Fruit fly (Drosophila melanogaster): Measurements from ENCODE around the gene GATAd.

The GATAd gene

DNA sequence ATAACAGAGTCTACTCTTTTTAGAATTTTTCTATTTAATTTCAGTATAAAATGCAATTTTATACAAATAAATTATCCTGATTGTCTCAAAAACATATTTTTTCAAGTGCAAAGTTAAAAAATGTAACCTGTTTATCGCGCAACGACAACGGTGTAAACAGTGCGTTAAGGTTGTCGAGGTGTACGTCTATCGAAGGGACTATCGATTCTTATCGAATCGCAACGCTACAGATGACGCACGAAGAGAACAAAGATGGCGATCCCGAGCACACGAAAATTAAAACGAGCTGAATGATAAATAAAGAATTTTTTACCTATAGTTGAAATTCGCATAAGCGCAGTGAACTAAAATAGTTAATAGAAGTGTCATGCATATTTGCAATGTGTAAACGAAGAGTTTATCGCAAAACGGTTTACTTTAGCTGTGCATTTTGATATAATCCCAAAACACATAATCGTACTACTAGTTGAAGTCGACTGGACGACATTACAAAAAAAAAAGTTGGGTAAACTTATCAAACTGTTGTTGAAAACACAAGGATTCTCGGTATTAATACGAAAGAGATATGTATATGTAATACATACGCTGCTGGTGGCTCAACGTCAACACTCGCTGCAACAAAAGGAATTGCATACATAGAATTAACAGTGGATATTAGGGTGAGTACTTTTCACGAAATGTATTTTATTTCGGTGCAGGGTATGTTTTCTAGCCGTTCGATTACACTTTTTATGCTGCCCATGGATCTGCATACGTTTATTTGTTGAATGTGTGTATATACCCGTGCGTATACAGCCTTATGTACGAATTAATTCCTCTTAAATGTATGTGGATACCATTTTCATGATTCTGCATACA, 54.6 kb downstream of the GATAd start, which contains the start of gene da (continued):
- TF ChIP-seq CG17328 (GFP tag; IDR thresholded peaks at IDR 0.05): peak; percentile 55
- TF ChIP-seq CG15514 (GFP tag; optimal IDR thresholded peaks at IDR 0.05): peak; percentile 81
- no peak for TF ChIP-seq en (GFP tag; optimal IDR thresholded peaks at IDR 0.05)
- peak; percentile 44 to 55 for TF ChIP-seq chif (GFP tag; optimal IDR thresholded peaks at IDR 0.05)
- peak; percentile 7 for TF ChIP-seq kah (GFP tag; optimal IDR thresholded peaks at IDR 0.05)
- TF ChIP-seq Doc2 (GFP tag; IDR thresholded peaks at IDR 0.05): no peak
- TF ChIP-seq CG11504 (tag; optimal IDR thresholded peaks at IDR 0.05): peak; percentile 72
- TF ChIP-seq Hr3 (GFP tag; optimal IDR thresholded peaks at IDR 0.05): peak; percentile 61
- TF ChIP-seq CG4617 (GFP tag; optimal IDR thresholded peaks at IDR 0.05; ENCODE audit: borderline replicate concordance): peak; percentile 49
- TF ChIP-seq NFAT (GFP tag; IDR thresholded peaks at IDR 0.05): peak; percentile 58; the same call in 1 of the 2 replicates
- TF ChIP-seq Awh (GFP tag; IDR thresholded peaks at IDR 0.05): peak; percentile 52; the same call in 1 of the 2 replicates
- TF ChIP-seq repo (GFP tag; optimal IDR thresholded peaks at IDR 0.05): no peak
- peak; percentile 69 for TF ChIP-seq caup (GFP tag; optimal IDR thresholded peaks at IDR 0.05; ENCODE audit: severe bottlenecking)
- TF ChIP-seq disco-r (GFP tag; optimal IDR thresholded peaks at IDR 0.05): no peak
- TF ChIP-seq CG18476 (GFP tag; optimal IDR thresholded peaks at IDR 0.05): peak; percentile 44
- TF ChIP-seq vvl (GFP tag; IDR thresholded peaks at IDR 0.05): peak; percentile 75
- TF ChIP-seq jigr1 (GFP tag; IDR thresholded peaks at IDR 0.05): no peak
- TF ChIP-seq mam (GFP tag; optimal IDR thresholded peaks at IDR 0.05): peak; percentile 70
- no peak for TF ChIP-seq CG12104 (GFP tag; optimal IDR thresholded peaks at IDR 0.05)
- TF ChIP-seq CG8388 (GFP tag; optimal IDR thresholded peaks at IDR 0.05): peak; percentile 21
- no peak for TF ChIP-seq NC2α (GFP tag; optimal IDR thresholded peaks at IDR 0.05)
- TF ChIP-seq CG8765 (GFP tag; IDR thresholded peaks at IDR 0.05): no peak
- peak; percentile 9 for TF ChIP-seq schlank (tag; optimal IDR thresholded peaks at IDR 0.05)
- no peak for TF ChIP-seq TFAM (GFP tag; optimal IDR thresholded peaks at IDR 0.05)
- TF ChIP-seq CG11695 (GFP tag; IDR thresholded peaks at IDR 0.05): 0 out of 3 replicates have a peak, but pooled peaks have one; percentile 38
- TF ChIP-seq CG6854 (GFP tag; optimal IDR thresholded peaks at IDR 0.05): peak; percentile 38
- TF ChIP-seq CG6654 (GFP tag; optimal IDR thresholded peaks at IDR 0.05): no peak
- no peak for TF ChIP-seq CG2129 (GFP tag; IDR thresholded peaks at IDR 0.05; ENCODE audit: partially characterized antibody)
- TF ChIP-seq trem (tag; optimal IDR thresholded peaks at IDR 0.05): peak; percentile 59
- peak; percentile 63; the same call in 1 of the 2 replicates for TF ChIP-seq CG10366 (GFP tag; IDR thresholded peaks at IDR 0.05)
- peak; percentile 29; the same call in 1 of the 2 replicates for TF ChIP-seq wdn (GFP tag; IDR thresholded peaks at IDR 0.05)
- peak; percentile 50; the same call in 1 of the 2 replicates for TF ChIP-seq E2f1 (GFP tag; IDR thresholded peaks at IDR 0.05)
- peak; percentile 40 for TF ChIP-seq HHEX (GFP tag; optimal IDR thresholded peaks at IDR 0.05)
- peak; percentile 32 for TF ChIP-seq bigmax (GFP tag; optimal IDR thresholded peaks at IDR 0.05)
- TF ChIP-seq Camta (GFP tag; optimal IDR thresholded peaks at IDR 0.05): peak; percentile 74
- TF ChIP-seq gcm2 (GFP tag; optimal IDR thresholded peaks at IDR 0.05): no peak
- TF ChIP-seq CG11560 (tag; IDR thresholded peaks at IDR 0.05): no peak
- peak; percentile 39 to 46 for TF ChIP-seq Hr51 (GFP tag; optimal IDR thresholded peaks at IDR 0.05)
- TF ChIP-seq oc (tag; optimal IDR thresholded peaks at IDR 0.05): no peak
- TF ChIP-seq CG1832 (GFP tag; optimal IDR thresholded peaks at IDR 0.05): no peak
- peak; percentile 92 for TF ChIP-seq Med (GFP tag)
- peak; percentile 97 for TF ChIP-seq CG1603 (tag; optimal IDR thresholded peaks at IDR 0.05)
- peak; percentile 68 for TF ChIP-seq az2 (GFP tag; optimal IDR thresholded peaks at IDR 0.05)
- TF ChIP-seq CG42726 (GFP tag; IDR thresholded peaks at IDR 0.05; ENCODE audit: partially characterized antibody): no peak
- TF ChIP-seq ranshi (GFP tag; IDR thresholded peaks at IDR 0.05): 0 out of 2 replicates have a peak, but pooled peaks have one; percentile 17
- TF ChIP-seq D19A (tag; optimal IDR thresholded peaks at IDR 0.05): peak; percentile 75
- TF ChIP-seq dmrt99B (tag; optimal IDR thresholded peaks at IDR 0.05): peak; percentile 63
- TF ChIP-seq YL-1 (GFP tag; optimal IDR thresholded peaks at IDR 0.05): peak; percentile 89

All from whole organism, embryonic.